Worm (Caenorhabditis elegans): ENCODE data around the gene Y58A7A.2.

The Y58A7A.2 gene

DNA sequence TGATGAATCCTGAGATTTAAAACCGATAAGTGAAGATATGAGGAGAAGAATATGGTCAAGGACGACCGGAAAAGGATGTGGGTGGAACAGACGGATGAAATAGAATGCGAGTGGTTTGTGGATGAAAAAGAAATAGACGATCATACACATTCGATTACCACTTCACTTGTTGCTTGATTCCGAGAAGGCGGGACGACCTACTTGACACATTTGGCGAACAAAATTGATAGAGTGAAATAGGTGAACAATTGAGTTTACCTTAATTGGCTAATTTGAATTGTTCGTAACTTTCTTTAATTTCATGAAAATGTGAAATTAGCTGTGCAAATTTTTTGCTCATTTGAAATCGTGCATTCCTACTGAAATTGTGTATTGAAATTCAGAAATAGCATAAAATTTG, at the start of gene Y58A7A.2:
Y58A7A.2 (minus strand) TSS at position 101 of the 400 bp plus-strand sequence.
- TF ChIP-seq him-1 (tag; optimal IDR thresholded peaks at IDR 0.05) (no peak), W03F9.2 (tag; optimal IDR thresholded peaks at IDR 0.05) (no peak), dao-5 (tag; optimal IDR thresholded peaks at IDR 0.05) (no peak)

ce11 chrV:5119679-5120078, 47.7 kb upstream of the Y58A7A.2 start, which contains the start of gene sid-1:
TSS of gene sid-1 (plus strand) at chrV:5119970.
- no peak for TF ChIP-seq dao-5 (tag; optimal IDR thresholded peaks at IDR 0.05)
- no peak for TF ChIP-seq him-1 (tag; optimal IDR thresholded peaks at IDR 0.05)
- no peak for TF ChIP-seq W03F9.2 (tag; optimal IDR thresholded peaks at IDR 0.05)

- no peak for TF ChIP-seq dao-5 (tag; optimal IDR thresholded peaks at IDR 0.05)
- no peak for TF ChIP-seq him-1 (tag; optimal IDR thresholded peaks at IDR 0.05)
- TF ChIP-seq W03F9.2 (tag; optimal IDR thresholded peaks at IDR 0.05) = no peak
Observed at ce11 chrV:5119109-5119508, 47.1 kb upstream of the Y58A7A.2 start, which contains the start of gene C04F5.9. TSS of gene C04F5.9 (minus strand) at chrV:5119209.

ce11 chrV:5113654-5114053, 41.7 kb upstream of the Y58A7A.2 start, which contains the start of gene C04F5.8:
TSS of gene C04F5.8 (minus strand) at chrV:5113754.
- TF ChIP-seq W03F9.2 (tag; optimal IDR thresholded peaks at IDR 0.05) (no peak), dao-5 (tag; optimal IDR thresholded peaks at IDR 0.05) (no peak), him-1 (tag; optimal IDR thresholded peaks at IDR 0.05) (no peak)

- TF ChIP-seq him-1 (tag; optimal IDR thresholded peaks at IDR 0.05) (no peak), dao-5 (tag; optimal IDR thresholded peaks at IDR 0.05) (no peak), W03F9.2 (tag; optimal IDR thresholded peaks at IDR 0.05) (no peak)
Observed at ce11 chrV:5110684-5111083, 38.7 kb upstream of the Y58A7A.2 start, which contains the start of gene ugt-63. TSS of gene ugt-63 (minus strand) at chrV:5110772.

DNA sequence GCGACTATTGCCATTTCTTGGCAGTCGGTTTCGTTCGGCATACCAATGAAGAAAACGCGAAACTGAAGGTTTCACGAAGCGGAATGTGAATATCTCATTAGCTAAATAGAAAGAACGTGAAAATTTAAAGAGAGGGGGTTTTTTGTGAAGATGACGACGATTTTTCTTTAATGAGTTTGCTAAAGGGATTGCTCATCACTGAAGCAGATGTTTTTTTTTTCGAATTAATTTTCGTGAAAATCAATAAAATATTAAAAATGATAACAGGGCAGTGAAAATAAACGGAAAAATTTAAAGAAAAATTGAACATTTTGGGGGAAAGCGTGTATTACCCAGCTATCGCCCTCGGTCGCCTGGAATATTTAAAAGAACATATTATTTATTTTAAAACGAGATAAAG, 35.8 kb upstream of the Y58A7A.2 start, which contains the start of gene srab-3:
srab-3 (minus strand) TSS at position 101 of the 400 bp plus-strand sequence.
- no peak for TF ChIP-seq dao-5 (tag; optimal IDR thresholded peaks at IDR 0.05)
- no peak for TF ChIP-seq W03F9.2 (tag; optimal IDR thresholded peaks at IDR 0.05)
- TF ChIP-seq him-1 (tag; optimal IDR thresholded peaks at IDR 0.05) = no peak

- no peak for TF ChIP-seq W03F9.2 (tag; optimal IDR thresholded peaks at IDR 0.05)
- TF ChIP-seq dao-5 (tag; optimal IDR thresholded peaks at IDR 0.05) = no peak
- no peak for TF ChIP-seq him-1 (tag; optimal IDR thresholded peaks at IDR 0.05)
Observed at ce11 chrV:5104934-5105333, 33.0 kb upstream of the Y58A7A.2 start, which contains the start of gene srab-2. TSS of gene srab-2 (minus strand) at chrV:5105034.

DNA sequence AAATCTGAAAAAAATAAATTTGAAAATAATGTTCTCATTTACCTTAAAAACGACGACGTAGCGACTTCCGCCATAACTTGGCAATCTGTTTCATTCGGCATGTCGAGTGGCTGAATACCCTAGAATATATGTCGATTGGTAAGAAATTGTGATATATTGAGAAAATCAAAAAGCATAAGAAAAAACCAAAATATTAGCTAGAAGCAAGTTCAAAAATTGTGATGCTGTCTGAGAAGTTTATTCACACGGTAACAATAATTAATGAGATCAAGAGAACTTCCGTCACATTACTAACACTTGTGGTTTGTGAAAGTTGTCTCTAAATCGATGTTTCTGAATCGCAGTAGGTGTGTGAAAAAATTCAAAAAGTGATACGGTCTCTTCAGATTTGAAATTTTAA, 30.0 kb upstream of the Y58A7A.2 start, which contains the start of gene srab-1:
srab-1 (minus strand) TSS at position 101 of the 400 bp plus-strand sequence.
- no peak for TF ChIP-seq him-1 (tag; optimal IDR thresholded peaks at IDR 0.05)
- no peak for TF ChIP-seq dao-5 (tag; optimal IDR thresholded peaks at IDR 0.05)
- TF ChIP-seq W03F9.2 (tag; optimal IDR thresholded peaks at IDR 0.05) = no peak

ce11 chrV:5098925-5099324, 26.9 kb upstream of the Y58A7A.2 start, which contains the start of gene unc-46:
TSS of gene unc-46 (minus strand) at chrV:5099025.
- no peak for TF ChIP-seq dao-5 (tag; optimal IDR thresholded peaks at IDR 0.05)

DNA sequence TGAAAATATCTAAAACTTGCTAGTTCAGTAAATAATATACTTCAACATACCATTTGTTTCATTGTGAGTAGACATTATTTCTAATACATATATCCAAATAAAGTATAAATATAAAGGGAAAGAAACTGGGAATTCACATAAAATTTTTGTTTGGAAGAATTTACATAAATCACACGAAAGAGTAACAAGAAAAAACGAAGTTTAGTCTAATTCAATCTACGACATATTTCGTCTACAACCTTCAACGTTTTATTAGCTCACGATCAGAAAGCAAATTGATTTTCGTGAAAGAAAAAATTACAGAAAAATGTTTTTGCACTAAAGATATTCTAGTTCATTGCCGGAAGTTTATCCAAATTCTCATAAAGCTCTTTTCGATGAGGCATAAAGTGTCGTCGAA, 25.1 kb upstream of the Y58A7A.2 start, which contains the start of gene C04F5.2:
C04F5.2 (minus strand) TSS at position 101 of the 400 bp plus-strand sequence.
- TF ChIP-seq W03F9.2 (tag; optimal IDR thresholded peaks at IDR 0.05) (no peak), dao-5 (tag; optimal IDR thresholded peaks at IDR 0.05) (no peak), him-1 (tag; optimal IDR thresholded peaks at IDR 0.05) (no peak)

- no peak for TF ChIP-seq dao-5 (tag; optimal IDR thresholded peaks at IDR 0.05)
- TF ChIP-seq him-1 (tag; optimal IDR thresholded peaks at IDR 0.05) = no peak
- no peak for TF ChIP-seq W03F9.2 (tag; optimal IDR thresholded peaks at IDR 0.05)
Observed at ce11 chrV:5090386-5090785, 18.4 kb upstream of the Y58A7A.2 start.

DNA sequence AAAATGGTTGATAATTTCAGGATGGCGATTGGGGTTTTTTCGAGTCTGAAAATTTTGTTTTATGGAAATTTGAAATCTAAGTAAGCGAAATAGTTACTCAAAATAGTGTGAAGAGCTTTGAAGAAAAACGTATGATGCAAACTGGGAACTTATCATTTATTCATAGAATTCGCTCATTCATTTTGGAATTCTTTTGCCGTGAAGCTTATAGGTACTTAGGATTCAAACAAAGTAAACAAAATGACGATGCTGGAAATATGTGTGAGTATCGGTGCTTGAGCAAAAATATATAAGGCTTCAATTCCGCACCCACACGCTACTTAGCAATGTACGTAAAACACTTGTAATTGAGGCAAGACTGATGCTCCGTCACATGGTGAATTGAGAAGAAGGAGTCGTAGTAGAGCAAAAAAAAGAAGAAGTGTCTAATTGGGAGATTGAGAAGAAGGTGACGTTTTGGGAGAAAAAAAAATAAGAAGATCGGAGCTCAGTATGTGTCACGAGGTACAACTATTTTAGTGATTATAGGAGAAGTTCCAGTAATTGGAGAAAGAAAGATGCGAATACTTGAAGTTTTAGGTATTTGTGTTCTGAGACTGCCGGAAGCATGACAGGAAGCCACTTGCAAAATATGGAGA, 17.6 kb upstream of the Y58A7A.2 start, which contains the start of gene glb-32:
glb-32 (minus strand) TSS at position 51 of the 638 bp plus-strand sequence.
- TF ChIP-seq him-1 (tag; optimal IDR thresholded peaks at IDR 0.05) (no peak), dao-5 (tag; optimal IDR thresholded peaks at IDR 0.05) (no peak), W03F9.2 (tag; optimal IDR thresholded peaks at IDR 0.05) (no peak)

DNA sequence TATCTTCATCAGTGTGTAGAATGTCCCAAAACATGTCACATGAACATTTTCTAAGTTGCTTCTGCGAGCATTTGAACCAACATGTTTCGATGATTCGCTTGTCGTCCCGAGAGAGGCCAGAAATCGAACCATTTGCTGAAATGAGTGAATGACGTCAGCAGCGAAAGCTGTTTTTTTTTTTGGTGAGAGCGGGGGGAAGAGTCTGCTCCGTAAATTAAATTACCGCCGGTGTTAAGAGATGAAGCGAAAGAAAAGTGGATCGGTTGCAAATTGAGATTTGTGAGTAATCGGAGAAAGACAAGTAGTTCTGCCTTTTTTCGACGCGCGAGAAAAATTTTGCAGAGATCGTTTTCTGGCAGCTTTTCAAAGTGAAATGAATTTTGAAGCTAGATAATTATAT, 16.3 kb upstream of the Y58A7A.2 start:
- TF ChIP-seq W03F9.2 (tag; optimal IDR thresholded peaks at IDR 0.05) (no peak), him-1 (tag; optimal IDR thresholded peaks at IDR 0.05) (no peak), dao-5 (tag; optimal IDR thresholded peaks at IDR 0.05) (no peak)

DNA sequence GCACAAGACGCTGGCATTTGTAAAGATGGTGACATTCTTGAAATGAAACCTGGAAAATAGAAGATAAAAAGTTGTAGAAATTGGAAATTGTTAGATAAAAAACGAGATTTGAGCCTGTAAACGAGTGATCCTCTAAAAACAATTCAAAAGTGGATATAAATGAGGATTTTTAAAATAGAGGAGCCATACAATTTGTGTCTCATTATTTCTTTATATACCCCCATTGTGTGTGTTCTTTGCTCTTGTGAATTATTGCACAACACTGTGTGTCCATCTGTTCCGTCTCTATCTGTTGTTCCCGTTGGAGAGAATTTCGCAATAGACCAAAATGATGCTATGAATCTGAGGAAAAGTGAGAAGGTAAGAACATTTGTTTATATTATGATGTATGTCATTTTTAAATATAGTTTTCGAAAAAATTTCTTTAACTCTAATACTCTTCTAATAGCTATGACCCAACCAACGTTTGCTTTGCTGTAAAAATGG, 15.0 kb upstream of the Y58A7A.2 start, which contains the start of gene Y58A7A.5:
Y58A7A.5 (minus strand) TSS at position 51 of the 486 bp plus-strand sequence.
- TF ChIP-seq W03F9.2 (tag; optimal IDR thresholded peaks at IDR 0.05) = no peak
- TF ChIP-seq dao-5 (tag; optimal IDR thresholded peaks at IDR 0.05) = no peak
- no peak for TF ChIP-seq him-1 (tag; optimal IDR thresholded peaks at IDR 0.05)
